Worm (Caenorhabditis elegans): ENCODE results near the gene str-28.

str-28 gene

DNA sequence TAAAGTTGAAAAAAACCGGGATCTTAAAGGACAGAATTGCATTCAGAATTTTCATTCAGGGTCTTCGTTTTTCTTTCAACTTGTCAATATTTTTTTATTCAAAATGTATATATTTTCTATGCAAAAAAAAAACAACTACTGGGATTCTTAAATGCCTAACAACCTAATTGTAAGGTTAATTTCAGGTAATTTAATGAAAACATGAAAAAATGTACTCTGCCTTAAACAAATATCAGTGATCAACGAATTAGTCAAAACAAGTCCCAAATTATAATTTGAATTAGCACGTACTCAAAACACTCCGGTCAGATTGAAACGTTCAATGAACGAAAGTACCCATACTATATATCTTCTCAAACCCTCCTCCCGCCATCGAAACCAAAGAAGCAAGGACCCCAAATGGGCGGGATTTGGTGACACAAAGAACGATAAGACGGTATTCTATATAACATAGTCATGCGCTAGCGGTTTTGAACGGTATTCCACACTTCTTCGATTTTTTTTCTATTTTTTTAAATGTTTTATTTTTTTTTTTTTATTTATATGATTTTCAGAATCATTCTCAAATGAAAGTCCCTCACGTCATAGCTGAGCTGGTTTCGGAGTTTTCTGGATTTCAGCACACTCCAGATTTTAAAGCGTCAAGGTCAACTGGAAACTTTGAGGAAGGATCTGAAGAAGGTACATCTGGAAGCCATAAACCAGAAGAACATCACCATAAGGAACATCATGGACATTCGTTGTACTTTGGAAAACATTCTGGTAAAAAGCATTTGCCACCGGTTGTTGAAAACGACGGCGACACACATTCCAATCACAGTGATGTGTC, 37.1 kb downstream of the str-28 start, which contains the start of the genes ddo-2 and F25E5.8:
TSS of gene ddo-2 (minus strand) at position 330 of the 829 bp plus-strand sequence.
TSS of gene F25E5.8 (plus strand) at position 555 of the 829 bp plus-strand sequence.
- no peak for TF ChIP-seq unc-62 (GFP tag; optimal IDR thresholded peaks at IDR 0.05)

DNA sequence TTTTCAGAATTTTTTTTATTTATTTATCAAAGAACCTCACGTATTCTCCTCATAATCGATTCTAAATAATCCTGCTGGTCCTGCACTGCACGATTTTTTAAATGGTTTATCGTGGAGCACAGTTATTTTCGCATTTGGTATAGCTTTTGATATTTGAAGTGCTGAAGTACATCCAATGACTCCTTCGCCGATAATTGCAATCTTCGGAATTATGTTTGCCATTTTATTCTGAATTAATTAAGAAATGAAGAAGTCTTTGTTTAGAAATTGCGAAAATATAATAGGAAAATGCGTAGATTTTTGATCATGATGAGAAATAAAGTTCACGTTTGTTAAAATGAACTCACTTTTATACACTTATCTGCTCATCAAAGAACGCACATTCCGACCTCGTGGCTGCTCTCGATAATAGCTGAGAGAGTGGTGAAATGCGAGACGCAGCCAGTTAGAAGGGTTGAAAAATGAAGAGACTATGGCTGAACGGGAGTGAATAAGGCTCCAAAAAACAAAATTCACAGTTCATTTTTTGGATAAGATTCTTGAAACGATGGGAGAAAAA, 37.8 kb downstream of the str-28 start:
- TF ChIP-seq unc-62 (GFP tag; optimal IDR thresholded peaks at IDR 0.05) = no peak

DNA sequence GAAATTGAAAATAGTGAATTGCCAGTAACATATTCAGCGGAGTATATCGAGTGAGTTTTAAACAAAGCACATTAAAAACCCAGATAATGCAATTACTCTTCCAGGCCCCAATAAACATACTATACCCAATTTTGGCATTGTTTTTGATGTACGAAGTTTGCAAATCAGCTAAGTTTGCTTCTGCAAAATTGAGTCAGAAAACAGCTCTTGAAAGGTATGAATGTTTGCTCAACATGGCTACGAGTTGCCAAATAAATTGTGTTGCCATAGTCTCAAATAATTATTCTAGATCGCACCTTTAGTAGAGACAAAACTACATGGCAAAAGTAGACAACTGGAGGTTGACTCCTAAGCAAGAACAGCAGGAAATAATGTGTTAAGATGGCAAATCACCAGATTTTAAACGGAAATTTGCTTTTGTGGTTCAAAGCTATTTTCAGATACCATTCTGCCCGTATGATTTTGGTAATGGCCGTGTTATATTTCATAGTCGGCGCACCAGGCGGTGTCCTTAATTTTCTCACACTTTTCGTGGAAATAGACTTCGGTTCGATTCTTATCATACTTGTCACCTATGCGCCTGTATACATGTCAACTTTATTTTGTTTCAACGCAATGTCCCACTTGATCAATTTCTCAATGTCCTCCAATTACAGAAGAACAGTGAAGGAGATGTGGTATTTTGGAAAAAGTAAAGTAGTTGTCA, 40.1 kb downstream of the str-28 start:
- TF ChIP-seq unc-62 (GFP tag; optimal IDR thresholded peaks at IDR 0.05) = no peak

DNA sequence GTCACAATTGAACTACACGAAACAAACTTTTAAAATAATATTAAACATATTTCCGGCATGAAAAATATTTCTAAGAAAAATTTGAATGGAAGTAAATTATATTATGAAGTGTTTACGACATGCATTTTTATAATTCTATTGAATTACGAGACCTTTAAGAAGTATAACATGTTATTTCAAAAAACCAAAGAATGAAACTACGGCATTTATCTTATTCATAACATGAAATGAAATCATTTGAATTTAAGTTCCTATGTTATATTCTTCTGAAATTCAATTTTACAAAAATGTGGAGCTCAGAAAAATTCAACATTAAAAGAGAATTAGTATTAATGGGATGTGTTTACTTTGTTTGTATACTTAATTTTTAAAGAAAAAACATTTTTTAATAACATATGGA, 41.7 kb downstream of the str-28 start, which contains the start of gene srw-71:
TSS of gene srw-71 (minus strand) at position 101 of the 400 bp plus-strand sequence.
- no peak for TF ChIP-seq unc-62 (GFP tag; optimal IDR thresholded peaks at IDR 0.05)

DNA sequence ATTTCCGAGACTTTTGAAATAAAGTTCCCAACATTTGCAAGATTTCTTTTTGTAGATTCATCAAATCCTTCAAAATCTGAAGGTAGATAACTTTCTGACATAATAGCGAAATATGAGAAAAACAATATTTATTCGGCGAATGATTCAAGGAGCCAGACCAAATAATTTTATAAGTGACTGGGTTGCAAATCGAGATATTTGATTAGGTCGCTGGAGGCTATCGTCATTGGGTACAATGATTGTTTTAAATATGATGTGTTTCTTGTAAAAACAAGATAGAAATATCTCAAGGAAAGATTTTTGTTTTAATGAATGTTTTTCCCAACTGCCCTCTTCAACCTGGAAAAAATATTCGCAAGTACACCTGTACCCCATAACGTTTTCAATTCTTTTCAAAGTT, 43.8 kb downstream of the str-28 start, which contains the start of gene srw-69:
TSS of gene srw-69 (minus strand) at position 101 of the 400 bp plus-strand sequence.
- TF ChIP-seq unc-62 (GFP tag; optimal IDR thresholded peaks at IDR 0.05) = no peak

DNA sequence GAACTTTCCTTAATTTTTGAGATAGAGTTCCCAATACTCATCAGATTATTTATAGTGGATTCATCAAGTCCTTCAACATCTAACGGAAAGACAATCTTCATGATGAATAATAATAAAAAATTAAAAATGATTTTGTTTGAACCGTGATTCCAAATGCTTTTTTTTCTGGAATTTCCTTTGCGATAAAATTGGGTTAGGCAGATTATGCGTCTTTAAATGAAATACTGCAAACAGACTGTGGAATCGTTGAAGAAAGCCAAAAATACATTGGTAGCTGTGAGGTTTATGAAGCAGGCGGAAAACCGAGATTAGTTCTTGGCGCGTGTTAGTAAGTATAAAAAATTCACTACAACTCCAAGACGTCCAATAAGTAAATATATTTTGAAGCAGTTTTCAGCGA, 46.1 kb downstream of the str-28 start, which contains the start of gene srw-68:
TSS of gene srw-68 (minus strand) at position 101 of the 400 bp plus-strand sequence.
- no peak for TF ChIP-seq unc-62 (GFP tag; optimal IDR thresholded peaks at IDR 0.05)

DNA sequence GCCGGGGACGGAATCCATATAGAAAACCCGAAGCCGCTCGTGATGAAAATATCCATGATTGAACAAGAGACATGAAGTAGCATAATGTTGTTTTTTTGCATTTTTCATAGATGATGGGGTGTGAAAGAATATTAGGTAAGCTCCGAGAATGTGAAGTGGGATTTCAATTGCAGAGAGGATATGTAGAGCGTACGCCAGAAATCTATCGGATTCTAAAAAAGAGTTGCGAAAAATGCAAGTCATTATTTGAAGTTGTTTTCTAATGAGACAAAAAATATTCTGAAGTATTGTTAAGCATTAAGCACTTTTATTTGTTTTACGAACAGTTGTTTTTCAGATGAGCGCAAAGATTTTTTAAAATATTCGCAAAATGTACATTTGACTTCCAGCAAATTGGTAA, 48.4 kb downstream of the str-28 start, which contains the start of gene F18E3.10:
TSS of gene F18E3.10 (minus strand) at position 101 of the 400 bp plus-strand sequence.
- no peak for TF ChIP-seq unc-62 (GFP tag; optimal IDR thresholded peaks at IDR 0.05)
